Fruit fly (Drosophila melanogaster) whole organism, embryonic: ENCODE data around the gene GatB.

Experiments
- Antp ChIP-seq: fragments of 200-800 bp; sonication (Bioruptor generic); optimal IDR thresholded peaks from 3 replicates; lab custom pipeline; 2016; ENCODE audit warnings: missing biosample characterization, missing genetic modification characterization
- Asciz ChIP-seq: fragments of 200-800 bp; sonication (Bioruptor generic); optimal IDR thresholded peaks from 2 replicates; lab custom pipeline; 2017; ENCODE audit warnings: missing biosample characterization, mild to moderate bottlenecking, missing genetic modification characterization, missing genetic modification reagents
- Atf3 ChIP-seq: fragments of 200-800 bp; sonication (Bioruptor generic); optimal IDR thresholded peaks from 3 replicates; lab custom pipeline; 2016; ENCODE audit warnings: missing biosample characterization, missing genetic modification characterization
- B-H1 ChIP-seq: fragments of 200-800 bp; sonication (Bioruptor generic); IDR thresholded peaks from 3 replicates; pipeline ENCODE4 v1.3.6; 2022; ENCODE audit warnings: missing biosample characterization, missing genetic modification characterization
- Bgb ChIP-seq: fragments of 200-800 bp; sonication (Bioruptor generic); IDR thresholded peaks from 2 replicates; pipeline ENCODE4 v1.3.6; 2022; ENCODE audit warnings: missing biosample characterization, missing genetic modification characterization; ENCODE audit not compliant: partially characterized antibody
- Blimp-1 ChIP-seq: fragments of 200-800 bp; sonication (Bioruptor generic); optimal IDR thresholded peaks from 3 replicates; lab custom pipeline; 2018; ENCODE audit warnings: missing biosample characterization, missing genetic modification characterization, mild to moderate bottlenecking, moderate library complexity, missing genetic modification reagents
- CG10209 ChIP-seq: fragments of 200-800 bp; sonication (Bioruptor generic); optimal IDR thresholded peaks from 3 replicates; lab custom pipeline; 2017; ENCODE audit warnings: missing biosample characterization, mild to moderate bottlenecking, missing genetic modification characterization, missing genetic modification reagents
- CG11695 ChIP-seq: fragments of 200-800 bp; sonication (Bioruptor generic); IDR thresholded peaks from 3 replicates; pipeline ENCODE4 v1.3.6; 2022; ENCODE audit warnings: missing biosample characterization, missing genetic modification characterization
- CG15514 ChIP-seq: fragments of 200-800 bp; sonication (Bioruptor generic); optimal IDR thresholded peaks from 3 replicates; lab custom pipeline; 2017; ENCODE audit warnings: missing biosample characterization, missing genetic modification characterization, mild to moderate bottlenecking, moderate library complexity, missing genetic modification reagents
- CG17612 ChIP-seq: fragments of 200-800 bp; sonication (Bioruptor generic); IDR thresholded peaks from 2 replicates; pipeline ENCODE4 v1.3.6; 2022; ENCODE audit warnings: missing biosample characterization, missing genetic modification characterization
- CG17912 ChIP-seq: fragments of 200-800 bp; sonication (Bioruptor generic); optimal IDR thresholded peaks from 2 replicates; lab custom pipeline; 2018; ENCODE audit warnings: missing biosample characterization, mild to moderate bottlenecking, missing genetic modification characterization
- CG18476 ChIP-seq: fragments of 200-800 bp; sonication (Bioruptor generic); optimal IDR thresholded peaks from 2 replicates; lab custom pipeline; 2016; ENCODE audit warnings: missing biosample characterization, mild to moderate bottlenecking, missing genetic modification characterization
- CG3995 ChIP-seq: fragments of 200-800 bp; sonication (Bioruptor generic); optimal IDR thresholded peaks from 3 replicates; lab custom pipeline; 2016; ENCODE audit warnings: missing biosample characterization, missing genetic modification characterization
- CG4282 ChIP-seq: fragments of 200-800 bp; sonication (Bioruptor generic); optimal IDR thresholded peaks from 2 replicates; lab custom pipeline; 2016; ENCODE audit warnings: missing biosample characterization, missing genetic modification characterization
- CG43689 ChIP-seq: fragments of 200-800 bp; sonication (Bioruptor generic); IDR thresholded peaks from 2 replicates; pipeline ENCODE4 v1.3.6; 2022; ENCODE audit warnings: missing biosample characterization, missing genetic modification characterization
- CG4707 ChIP-seq: fragments of 200-800 bp; sonication (Bioruptor generic); optimal IDR thresholded peaks from 2 replicates; lab custom pipeline; 2018; ENCODE audit warnings: missing biosample characterization, mild to moderate bottlenecking, missing genetic modification characterization, moderate library complexity
- CG7357 ChIP-seq: fragments of 200-800 bp; sonication (Bioruptor generic); IDR thresholded peaks from 3 replicates; pipeline ENCODE4 v1.3.6; 2022; ENCODE audit warnings: missing biosample characterization, missing genetic modification characterization
- CG7556 ChIP-seq: fragments of 200-800 bp; sonication (Bioruptor generic); optimal IDR thresholded peaks from 2 replicates; lab custom pipeline; 2017; ENCODE audit warnings: missing biosample characterization, mild to moderate bottlenecking, missing genetic modification characterization
- CG7839 ChIP-seq: fragments of 200-800 bp; sonication (Bioruptor generic); optimal IDR thresholded peaks from 3 replicates; lab custom pipeline; 2018; ENCODE audit warnings: missing biosample characterization, mild to moderate bottlenecking, missing genetic modification characterization, moderate library complexity
- CG8290 ChIP-seq, 3 experiments: fragments of 200-800 bp; sonication (Bioruptor generic); optimal IDR thresholded peaks; 2 replicates each; lab custom pipeline; 2016 to 2019; ENCODE audit warnings: missing biosample characterization in 3 of 3, missing genetic modification characterization in 3 of 3, mild to moderate bottlenecking in 2 of 3, moderate library complexity in 1 of 3
- CG9215 ChIP-seq: fragments of 200-800 bp; sonication (Bioruptor generic); IDR thresholded peaks from 2 replicates; pipeline ENCODE4 v1.3.6; 2022; ENCODE audit warnings: missing biosample characterization, missing genetic modification characterization
- CTCF ChIP-seq: fragments of 200-800 bp; sonication (Bioruptor generic); optimal IDR thresholded peaks from 2 replicates; lab custom pipeline; 2017; ENCODE audit warnings: missing biosample characterization, mild to moderate bottlenecking, missing genetic modification characterization, moderate library complexity
- Dbx ChIP-seq: fragments of 200-800 bp; sonication (Bioruptor generic); IDR thresholded peaks from 3 replicates; pipeline ENCODE4 v1.3.6; 2022; ENCODE audit warnings: missing biosample characterization, missing genetic modification characterization
- Fer3 ChIP-seq: fragments of 200-800 bp; sonication (Bioruptor generic); optimal IDR thresholded peaks from 2 replicates; lab custom pipeline; 2018; ENCODE audit warnings: missing biosample characterization, mild to moderate bottlenecking, missing genetic modification characterization, moderate library complexity
- GATAe ChIP-seq: fragments of 200-800 bp; sonication (Bioruptor generic); conservative IDR thresholded peaks from 2 replicates; pipeline ENCODE4 v1.3.6; 2022; ENCODE audit warnings: missing biosample characterization, missing genetic modification characterization
- H15 ChIP-seq: fragments of 200-800 bp; sonication (Bioruptor generic); IDR thresholded peaks from 3 replicates; pipeline ENCODE4 v1.3.6; 2022; ENCODE audit warnings: missing biosample characterization, missing genetic modification characterization
- HLH4C ChIP-seq: fragments of 200-800 bp; sonication (Bioruptor generic); IDR thresholded peaks from 3 replicates; pipeline ENCODE4 v1.3.6; 2022; ENCODE audit warnings: missing biosample characterization, missing genetic modification characterization; ENCODE audit not compliant: partially characterized antibody
- Mad ChIP-seq: fragments of 200-800 bp; sonication (Bioruptor generic); optimal IDR thresholded peaks from 2 replicates; lab custom pipeline; 2016; ENCODE audit warnings: missing biosample characterization, missing genetic modification characterization
- NFAT ChIP-seq: fragments of 200-800 bp; sonication (Bioruptor generic); IDR thresholded peaks from 2 replicates; pipeline ENCODE4 v1.3.6; 2022; ENCODE audit warnings: missing biosample characterization, missing genetic modification characterization
- Nf-YC ChIP-seq: fragments of 200-800 bp; optimal IDR thresholded peaks from 3 replicates; lab custom pipeline; 2019; ENCODE audit warnings: missing biosample characterization, mild to moderate bottlenecking, missing genetic modification characterization, moderate library complexity
- Xbp1 ChIP-seq: fragments of 200-800 bp; sonication (Bioruptor generic); optimal IDR thresholded peaks from 3 replicates; lab custom pipeline; 2016; ENCODE audit warnings: missing biosample characterization, mild to moderate bottlenecking, missing genetic modification characterization
- aop ChIP-seq: fragments of 200-800 bp; sonication (Bioruptor generic); IDR thresholded peaks from 2 replicates; pipeline ENCODE4 v1.3.6; 2022; ENCODE audit warnings: missing biosample characterization, missing genetic modification characterization
- bbx ChIP-seq: fragments of 200-800 bp; sonication (Bioruptor generic); IDR thresholded peaks from 2 replicates; pipeline ENCODE4 v1.3.6; 2022; ENCODE audit warnings: missing biosample characterization, missing genetic modification characterization; ENCODE audit not compliant: partially characterized antibody
- cas ChIP-seq: fragments of 200-800 bp; sonication (Bioruptor generic); IDR thresholded peaks from 2 replicates; pipeline ENCODE4 v1.3.6; 2022; ENCODE audit warnings: missing biosample characterization, missing genetic modification characterization
- caup ChIP-seq: fragments of 200-800 bp; sonication (Bioruptor generic); optimal IDR thresholded peaks from 3 replicates; lab custom pipeline; 2017; ENCODE audit warnings: missing biosample characterization, mild to moderate bottlenecking, missing genetic modification characterization, moderate library complexity; ENCODE audit not compliant: severe bottlenecking
- chinmo ChIP-seq: fragments of 200-800 bp; sonication (Bioruptor generic); IDR thresholded peaks from 4 replicates; pipeline ENCODE4 v1.3.6; 2022; ENCODE audit warnings: missing biosample characterization, missing genetic modification characterization; ENCODE audit not compliant: partially characterized antibody
- dan ChIP-seq: fragments of 200-800 bp; sonication (Bioruptor generic); IDR thresholded peaks from 2 replicates; pipeline ENCODE4 v1.3.6; 2022; ENCODE audit warnings: missing biosample characterization, missing genetic modification characterization
- disco-r ChIP-seq: fragments of 200-800 bp; sonication (Bioruptor generic); optimal IDR thresholded peaks from 2 replicates; lab custom pipeline; 2016; ENCODE audit warnings: missing biosample characterization, missing genetic modification characterization
- eyg ChIP-seq: fragments of 200-800 bp; sonication (Bioruptor generic); optimal IDR thresholded peaks from 3 replicates; lab custom pipeline; 2016; ENCODE audit warnings: missing biosample characterization, missing genetic modification characterization
- her ChIP-seq: fragments of 200-800 bp; sonication (Bioruptor generic); optimal IDR thresholded peaks from 2 replicates; lab custom pipeline; 2016; ENCODE audit warnings: missing biosample characterization, missing genetic modification characterization
- insv ChIP-seq, 2 experiments: fragments of 200-800 bp; sonication (Bioruptor generic); optimal IDR thresholded peaks; 3 replicates each; lab custom pipeline; 2016 to 2018; ENCODE audit warnings: missing biosample characterization in 2 of 2, missing genetic modification characterization in 2 of 2
- inv ChIP-seq: fragments of 200-800 bp; sonication (Bioruptor generic); IDR thresholded peaks from 2 replicates; pipeline ENCODE4 v1.3.6; 2022; ENCODE audit warnings: missing biosample characterization, missing genetic modification characterization; ENCODE audit not compliant: partially characterized antibody
- prd ChIP-seq, 3 experiments: fragments of >200 bp in 2 of 3; fragments of 200-800 bp in 1 of 3; sonication (Bioruptor generic) in 1 of 3; optimal IDR thresholded peaks in 2 of 3; IDR thresholded peaks in 1 of 3; 2 replicates in 2 of 3; 3 replicates in 1 of 3; pipeline versions ENCODE4 v1.3.6 to Lab custom; 2017 to 2022; ENCODE audit warnings: missing biosample characterization in 1 of 3, missing genetic modification characterization in 1 of 3
- psq ChIP-seq: fragments of 200-800 bp; sonication (Bioruptor generic); optimal IDR thresholded peaks from 2 replicates; lab custom pipeline; 2017; ENCODE audit warnings: missing biosample characterization, missing genetic modification characterization
- ranshi ChIP-seq: fragments of 200-800 bp; sonication (Bioruptor generic); IDR thresholded peaks from 2 replicates; pipeline ENCODE4 v1.3.6; 2022; ENCODE audit warnings: missing biosample characterization, missing genetic modification characterization
- sc ChIP-seq, 3 experiments: fragments of >200 bp in 2 of 3; fragments of 200-800 bp in 1 of 3; sonication (Bioruptor generic) in 1 of 3; optimal IDR thresholded peaks; 2 replicates in 2 of 3; 3 replicates in 1 of 3; lab custom pipeline; 2017; ENCODE audit warnings: mild to moderate bottlenecking in 1 of 3, missing biosample characterization in 1 of 3, missing genetic modification characterization in 1 of 3, missing genetic modification reagents in 1 of 3
- slbo ChIP-seq: fragments of 200-800 bp; sonication (Bioruptor generic); IDR thresholded peaks from 2 replicates; pipeline ENCODE4 v1.3.6; 2022; ENCODE audit warnings: missing biosample characterization, missing genetic modification characterization
- sqz ChIP-seq: fragments of 200-800 bp; sonication (Bioruptor generic); optimal IDR thresholded peaks from 3 replicates; lab custom pipeline; 2018; ENCODE audit warnings: missing biosample characterization, mild to moderate bottlenecking, missing genetic modification characterization
- tna ChIP-seq: fragments of 200-800 bp; sonication (Bioruptor generic); IDR thresholded peaks from 2 replicates; pipeline ENCODE4 v1.3.6; 2022; ENCODE audit warnings: missing biosample characterization, missing genetic modification characterization; ENCODE audit not compliant: partially characterized antibody
- twi ChIP-seq: fragments of 200-800 bp; optimal IDR thresholded peaks from 2 replicates; lab custom pipeline; 2019; ENCODE audit warnings: missing biosample characterization, mild to moderate bottlenecking, missing genetic modification characterization, moderate library complexity

Gene GatB

dm6 chr3R:24079110-24079509 is 50.9 kb downstream of the GatB start (continued):
- TF ChIP-seq Dbx (GFP tag; lab: Robert Waterston, UW) (no peak), sqz (no peak), CG18476 (no peak), CG17912 (GFP tag; lab: Kevin White, UChicago) (no peak), CG7357 (no peak), CG7839 (tag; lab: Kevin White, UChicago) (peak; percentile 19), B-H1 (GFP tag; lab: Robert Waterston, UW) (no peak), inv (GFP tag; lab: Robert Waterston, UW) (no peak), CG3995 (GFP tag; lab: Kevin White, UChicago) (no peak), sc (optimal IDR thresholded peaks at IDR 0.05; lab: Kevin White, UChicago) (no peak), sc (GFP tag; optimal IDR thresholded peaks at IDR 0.05; lab: Kevin White, UChicago) (no peak), Bgb (GFP tag; lab: Robert Waterston, UW) (no peak), psq (no peak), cas (GFP tag; lab: Robert Waterston, UW) (no peak), insv (GFP tag; optimal IDR thresholded peaks at IDR 0.05; lab: Kevin White, UChicago) (no peak), CG4707 (GFP tag; lab: Kevin White, UChicago) (no peak), twi (peak; percentile 62), Fer3 (no peak), HLH4C (GFP tag; lab: Robert Waterston, UW) (no peak), CG7556 (GFP tag; lab: Kevin White, UChicago) (no peak), H15 (no peak), dan (GFP tag; lab: Robert Waterston, UW) (no peak), ranshi (GFP tag; lab: Robert Waterston, UW) (no peak), slbo (GFP tag; lab: Robert Waterston, UW) (peak; percentile 57), disco-r (GFP tag; lab: Kevin White, UChicago) (no peak), CG15514 (GFP tag; lab: Kevin White, UChicago) (no peak), CG8290 (GFP tag; optimal IDR thresholded peaks at IDR 0.05; lab: Kevin White, UChicago) (no peak), CG8290 (tag; optimal IDR thresholded peaks at IDR 0.05; lab: Kevin White, UChicago) (no peak), her (no peak), CG43689 (no peak), prd (optimal IDR thresholded peaks at IDR 0.05; lab: Kevin White, UChicago) (no peak), prd (GFP tag; IDR thresholded peaks at IDR 0.05; lab: Robert Waterston, UW) (0 out of 3 replicates have a peak, but pooled peaks have one; percentile 22), CTCF (GFP tag; lab: Kevin White, UChicago) (no peak), Mad (GFP tag; lab: Kevin White, UChicago) (no peak), Asciz (no peak), CG9215 (no peak), Nf-YC (no peak), NFAT (GFP tag; lab: Robert Waterston, UW) (no peak), chinmo (GFP tag; lab: Robert Waterston, UW) (no peak), GATAe (GFP tag; lab: Robert Waterston, UW) (no peak), CG10209 (GFP tag; lab: Kevin White, UChicago) (no peak), aop (GFP tag; lab: Robert Waterston, UW) (no peak), Antp (GFP tag; lab: Kevin White, UChicago) (no peak), bbx (GFP tag; lab: Robert Waterston, UW) (no peak), caup (GFP tag; lab: Kevin White, UChicago) (no peak), CG11695 (GFP tag; lab: Robert Waterston, UW) (0 out of 3 replicates have a peak, but pooled peaks have one; percentile 23), Atf3 (GFP tag; lab: Kevin White, UChicago) (no peak), Xbp1 (GFP tag; lab: Kevin White, UChicago) (no peak), Blimp-1 (GFP tag; lab: Kevin White, UChicago) (no peak), CG4282 (GFP tag; lab: Kevin White, UChicago) (no peak), tna (GFP tag; lab: Robert Waterston, UW) (no peak), eyg (GFP tag; lab: Kevin White, UChicago) (no peak), CG17612 (GFP tag; lab: Robert Waterston, UW) (no peak)
